Fruit fly (Drosophila melanogaster) whole organism, embryonic: Measurements from ENCODE around the gene Lamtor3.

Experiments
- B-H1 ChIP-seq: fragments of 200-800 bp; sonication (Bioruptor generic); IDR thresholded peaks from 3 replicates; pipeline ENCODE4 v1.3.6; 2022; ENCODE audit warnings: missing biosample characterization, missing genetic modification characterization
- CG10654 ChIP-seq: fragments of 200-800 bp; sonication (Bioruptor generic); optimal IDR thresholded peaks from 2 replicates; lab custom pipeline; 2016; ENCODE audit warnings: missing biosample characterization, missing genetic modification characterization
- CG11093 ChIP-seq: fragments of 200-800 bp; sonication (Bioruptor generic); IDR thresholded peaks from 3 replicates; pipeline ENCODE4 v1.3.6; 2022; ENCODE audit warnings: missing biosample characterization, missing genetic modification characterization
- CG11504 ChIP-seq: fragments of 200-800 bp; sonication (Bioruptor generic); optimal IDR thresholded peaks from 3 replicates; lab custom pipeline; 2019; ENCODE audit warnings: missing biosample characterization, mild to moderate bottlenecking, missing genetic modification characterization, moderate library complexity
- CG12744 ChIP-seq: fragments of 200-800 bp; sonication (Bioruptor generic); optimal IDR thresholded peaks from 2 replicates; lab custom pipeline; 2016; ENCODE audit warnings: missing biosample characterization, missing genetic modification characterization
- CG13287 ChIP-seq: fragments of 200-800 bp; sonication (Bioruptor generic); IDR thresholded peaks from 2 replicates; pipeline ENCODE4 v1.3.6; 2022; ENCODE audit warnings: missing biosample characterization, missing genetic modification characterization; ENCODE audit not compliant: partially characterized antibody
- CG15479 ChIP-seq: fragments of 200-800 bp; sonication (Bioruptor generic); optimal IDR thresholded peaks from 3 replicates; lab custom pipeline; 2019; ENCODE audit warnings: missing biosample characterization, mild to moderate bottlenecking, missing genetic modification characterization, moderate library complexity
- CG15601 ChIP-seq: fragments of 200-800 bp; sonication (Bioruptor generic); optimal IDR thresholded peaks from 3 replicates; lab custom pipeline; 2019; ENCODE audit warnings: missing biosample characterization, mild to moderate bottlenecking, missing genetic modification characterization, moderate library complexity
- CG17328 ChIP-seq: fragments of 200-800 bp; sonication (Bioruptor generic); IDR thresholded peaks from 2 replicates; pipeline ENCODE4 v1.3.6; 2022; ENCODE audit warnings: missing biosample characterization, missing genetic modification characterization
- CG17802 ChIP-seq: fragments of 200-800 bp; sonication (Bioruptor generic); optimal IDR thresholded peaks from 2 replicates; lab custom pipeline; 2018; ENCODE audit warnings: missing biosample characterization, mild to moderate bottlenecking, missing genetic modification characterization, moderate library complexity
- CG17829 ChIP-seq: fragments of 200-800 bp; optimal IDR thresholded peaks from 2 replicates; lab custom pipeline; 2019; ENCODE audit warnings: missing biosample characterization, mild to moderate bottlenecking, missing genetic modification characterization, moderate library complexity
- CG30020 ChIP-seq: fragments of 200-800 bp; optimal IDR thresholded peaks from 2 replicates; lab custom pipeline; 2019; ENCODE audit warnings: missing biosample characterization, mild to moderate bottlenecking, missing genetic modification characterization, moderate library complexity
- CG34224 ChIP-seq: fragments of 200-800 bp; sonication (Bioruptor generic); IDR thresholded peaks from 3 replicates; pipeline ENCODE4 v1.3.6; 2022; ENCODE audit warnings: missing biosample characterization, missing genetic modification characterization; ENCODE audit not compliant: partially characterized antibody
- CG3838 ChIP-seq: fragments of 200-800 bp; sonication (Bioruptor generic); optimal IDR thresholded peaks from 3 replicates; lab custom pipeline; 2016; ENCODE audit warnings: missing biosample characterization, missing genetic modification characterization
- CG5180 ChIP-seq: fragments of 200-800 bp; sonication (Bioruptor generic); optimal IDR thresholded peaks from 3 replicates; lab custom pipeline; 2017; ENCODE audit warnings: missing biosample characterization, missing genetic modification characterization, mild to moderate bottlenecking, moderate library complexity, missing genetic modification reagents
- CG6765 ChIP-seq: fragments of 200-800 bp; sonication (Bioruptor generic); optimal IDR thresholded peaks from 3 replicates; lab custom pipeline; 2017; ENCODE audit warnings: missing biosample characterization, mild to moderate bottlenecking, missing genetic modification characterization
- CG6791 ChIP-seq: fragments of 200-800 bp; sonication (Bioruptor generic); IDR thresholded peaks from 3 replicates; pipeline ENCODE4 v1.3.6; 2022; ENCODE audit warnings: missing biosample characterization, missing genetic modification characterization; ENCODE audit not compliant: partially characterized antibody
- CG7357 ChIP-seq: fragments of 200-800 bp; sonication (Bioruptor generic); IDR thresholded peaks from 3 replicates; pipeline ENCODE4 v1.3.6; 2022; ENCODE audit warnings: missing biosample characterization, missing genetic modification characterization
- CG7987 ChIP-seq: fragments of 200-800 bp; sonication (Bioruptor generic); optimal IDR thresholded peaks from 2 replicates; lab custom pipeline; 2018; ENCODE audit warnings: missing biosample characterization, mild to moderate bottlenecking, missing genetic modification characterization, moderate library complexity
- CHES-1-like ChIP-seq: fragments of 200-800 bp; sonication (Bioruptor generic); optimal IDR thresholded peaks from 2 replicates; lab custom pipeline; 2016; ENCODE audit warnings: missing biosample characterization, missing genetic modification characterization
- Dfd ChIP-seq, 2 experiments: fragments of >200 bp; optimal IDR thresholded peaks; 2 replicates each; lab custom pipeline; 2017; ENCODE audit warnings: missing biosample characterization in 2 of 2, missing genetic modification characterization in 2 of 2
- E2f2 ChIP-seq: fragments of 200-800 bp; sonication (Bioruptor generic); IDR thresholded peaks from 2 replicates; pipeline ENCODE4 v1.3.6; 2022; ENCODE audit warnings: missing biosample characterization, missing genetic modification characterization
- Fer2 ChIP-seq: fragments of 200-800 bp; sonication (Bioruptor generic); optimal IDR thresholded peaks from 2 replicates; lab custom pipeline; 2018; ENCODE audit warnings: missing biosample characterization, mild to moderate bottlenecking, missing genetic modification characterization, moderate library complexity
- Gsc ChIP-seq: fragments of 200-800 bp; sonication (Bioruptor generic); IDR thresholded peaks from 2 replicates; pipeline ENCODE4 v1.3.6; 2022; ENCODE audit warnings: missing biosample characterization, missing genetic modification characterization
- Lpt ChIP-seq: fragments of >200 bp; optimal IDR thresholded peaks from 2 replicates; lab custom pipeline; 2018; ENCODE audit warnings: missing biosample characterization, missing genetic modification characterization
- Nf-YC ChIP-seq: fragments of 200-800 bp; optimal IDR thresholded peaks from 3 replicates; lab custom pipeline; 2019; ENCODE audit warnings: missing biosample characterization, mild to moderate bottlenecking, missing genetic modification characterization, moderate library complexity
- Optix ChIP-seq: fragments of 200-800 bp; sonication (Bioruptor generic); IDR thresholded peaks from 3 replicates; pipeline ENCODE4 v1.3.6; 2022; ENCODE audit warnings: missing biosample characterization, missing genetic modification characterization
- Sox100B ChIP-seq: fragments of 200-800 bp; sonication (Bioruptor generic); optimal IDR thresholded peaks from 3 replicates; lab custom pipeline; 2018; ENCODE audit warnings: missing biosample characterization, mild to moderate bottlenecking, missing genetic modification characterization
- Sry-δ ChIP-seq: fragments of 200-800 bp; sonication (Bioruptor generic); optimal IDR thresholded peaks from 2 replicates; lab custom pipeline; 2016; ENCODE audit warnings: missing biosample characterization, missing genetic modification characterization
- amos ChIP-seq: fragments of 200-800 bp; sonication (Bioruptor generic); IDR thresholded peaks from 2 replicates; pipeline ENCODE4 v1.3.6; 2022; ENCODE audit warnings: missing biosample characterization, missing genetic modification characterization; ENCODE audit not compliant: partially characterized antibody
- en ChIP-seq: fragments of 200-800 bp; sonication (Bioruptor generic); optimal IDR thresholded peaks from 2 replicates; lab custom pipeline; 2016; ENCODE audit warnings: missing biosample characterization, missing genetic modification characterization
- fd96Cb ChIP-seq: fragments of 200-800 bp; sonication (Bioruptor generic); optimal IDR thresholded peaks from 2 replicates; lab custom pipeline; 2018; ENCODE audit warnings: missing biosample characterization, mild to moderate bottlenecking, missing genetic modification characterization, moderate library complexity
- fru ChIP-seq: fragments of >200 bp; optimal IDR thresholded peaks from 2 replicates; lab custom pipeline; 2017
- h ChIP-seq: fragments of >200 bp; optimal IDR thresholded peaks from 2 replicates; lab custom pipeline; 2017
- hkb ChIP-seq, 2 experiments: fragments of 200-800 bp in 1 of 2; fragments of >200 bp in 1 of 2; sonication (Bioruptor generic) in 1 of 2; IDR thresholded peaks in 1 of 2; optimal IDR thresholded peaks in 1 of 2; 2 replicates each; pipeline versions ENCODE4 v1.3.6 to Lab custom; 2017 to 2022; ENCODE audit warnings: missing biosample characterization in 1 of 2, missing genetic modification characterization in 1 of 2
- hth ChIP-seq: fragments of >200 bp; optimal IDR thresholded peaks from 2 replicates; lab custom pipeline; 2017; ENCODE audit warnings: inconsistent platforms
- ind ChIP-seq: fragments of 200-800 bp; sonication (Bioruptor generic); optimal IDR thresholded peaks from 3 replicates; lab custom pipeline; 2016; ENCODE audit warnings: missing biosample characterization, missing genetic modification characterization
- jigr1 ChIP-seq: fragments of 200-800 bp; sonication (Bioruptor generic); IDR thresholded peaks from 3 replicates; pipeline ENCODE4 v1.3.6; 2022; ENCODE audit warnings: missing biosample characterization, missing genetic modification characterization
- kah ChIP-seq: fragments of 200-800 bp; sonication (Bioruptor generic); optimal IDR thresholded peaks from 2 replicates; lab custom pipeline; 2018; ENCODE audit warnings: missing biosample characterization, mild to moderate bottlenecking, missing genetic modification characterization
- kay ChIP-seq: fragments of 200-800 bp; sonication (Bioruptor generic); optimal IDR thresholded peaks from 2 replicates; lab custom pipeline; 2016; ENCODE audit warnings: missing biosample characterization, missing genetic modification characterization
- nom ChIP-seq: fragments of 200-800 bp; sonication (Bioruptor generic); optimal IDR thresholded peaks from 2 replicates; lab custom pipeline; 2017; ENCODE audit warnings: missing biosample characterization, missing genetic modification characterization, mild to moderate bottlenecking, moderate library complexity, missing genetic modification reagents
- phol ChIP-seq: fragments of 200-800 bp; sonication (Bioruptor generic); optimal IDR thresholded peaks from 3 replicates; lab custom pipeline; 2018; ENCODE audit warnings: missing biosample characterization, mild to moderate bottlenecking, missing genetic modification characterization, moderate library complexity
- rib ChIP-seq: fragments of 200-800 bp; sonication (Bioruptor generic); IDR thresholded peaks from 2 replicates; pipeline ENCODE4 v1.3.6; 2022; ENCODE audit warnings: missing biosample characterization, missing genetic modification characterization
- sna ChIP-seq: fragments of 200-800 bp; sonication (Bioruptor generic); IDR thresholded peaks from 2 replicates; pipeline ENCODE4 v1.3.6; 2022; ENCODE audit warnings: missing biosample characterization, missing genetic modification characterization; ENCODE audit not compliant: partially characterized antibody
- stc ChIP-seq: fragments of 200-800 bp; sonication (Bioruptor generic); IDR thresholded peaks from 2 replicates; pipeline ENCODE4 v1.3.6; 2022; ENCODE audit warnings: missing biosample characterization, missing genetic modification characterization
- trem ChIP-seq: fragments of 200-800 bp; optimal IDR thresholded peaks from 3 replicates; lab custom pipeline; 2019; ENCODE audit warnings: missing biosample characterization, mild to moderate bottlenecking, missing genetic modification characterization, moderate library complexity
- unpg ChIP-seq: fragments of 200-800 bp; sonication (Bioruptor generic); optimal IDR thresholded peaks from 3 replicates; lab custom pipeline; 2018; ENCODE audit warnings: missing biosample characterization, mild to moderate bottlenecking, missing genetic modification characterization, moderate library complexity
- vfl ChIP-seq: fragments of 200-800 bp; sonication (Bioruptor generic); optimal IDR thresholded peaks from 2 replicates; lab custom pipeline; 2016; ENCODE audit warnings: missing biosample characterization, missing genetic modification characterization

Gene Lamtor3

dm6 chr2L:17472582-17473524, 8.2 kb upstream of the Lamtor3 start, which contains the start of gene BicD (continued):
- TF ChIP-seq Optix (no peak), CG17802 (peak; percentile 46), sna (GFP tag; lab: Robert Waterston, UW) (peak; percentile 72; the same call in 1 of the 2 replicates), amos (GFP tag; lab: Robert Waterston, UW) (peak; percentile 62), nom (GFP tag; lab: Kevin White, UChicago) (peak; percentile 35), h (lab: Kevin White, UChicago) (no peak), phol (tag; lab: Kevin White, UChicago) (peak; percentile 58), CG3838 (no peak), hkb (optimal IDR thresholded peaks at IDR 0.05; lab: Kevin White, UChicago) (no peak), hkb (GFP tag; IDR thresholded peaks at IDR 0.05; lab: Robert Waterston, UW) (peak; percentile 39), en (GFP tag; lab: Kevin White, UChicago) (no peak), CHES-1-like (GFP tag; lab: Kevin White, UChicago) (no peak), CG17829 (tag; lab: Kevin White, UChicago) (peak; percentile 68), Nf-YC (tag; lab: Kevin White, UChicago) (peak; percentile 53), CG7987 (GFP tag; lab: Kevin White, UChicago) (no peak), Sry-δ (GFP tag; lab: Kevin White, UChicago) (peak; percentile 56), Fer2 (tag; lab: Kevin White, UChicago) (no peak), vfl (GFP tag; lab: Kevin White, UChicago) (no peak), CG6791 (peak; percentile 63; the same call in 1 of the 3 replicates), CG12744 (GFP tag; lab: Kevin White, UChicago) (no peak), Sox100B (GFP tag; lab: Kevin White, UChicago) (no peak), hth (lab: Kevin White, UChicago) (no peak), kay (GFP tag; lab: Kevin White, UChicago) (no peak), rib (GFP tag; lab: Robert Waterston, UW) (no peak), CG10654 (GFP tag; lab: Kevin White, UChicago) (no peak), CG17328 (0 out of 2 replicates have a peak, but pooled peaks have one; percentile 26), unpg (GFP tag; lab: Kevin White, UChicago) (no peak), Gsc (GFP tag; lab: Robert Waterston, UW) (no peak), CG7357 (peak; percentile 91), CG15479 (GFP tag; lab: Kevin White, UChicago) (no peak), Lpt (GFP tag; lab: Kevin White, UChicago) (no peak), CG13287 (peak; percentile 78), CG5180 (GFP tag; lab: Kevin White, UChicago) (no peak), kah (GFP tag; lab: Kevin White, UChicago) (no peak), CG34224 (peak; percentile 50; the same call in 1 of the 3 replicates), B-H1 (GFP tag; lab: Robert Waterston, UW) (no peak), stc (GFP tag; lab: Robert Waterston, UW) (no peak), CG11504 (no peak), CG15601 (tag; lab: Kevin White, UChicago) (peak; percentile 68), jigr1 (GFP tag; lab: Robert Waterston, UW) (no peak), CG11093 (GFP tag; lab: Robert Waterston, UW) (no peak), CG6765 (GFP tag; lab: Kevin White, UChicago) (peak; percentile 0), CG30020 (tag; lab: Kevin White, UChicago) (peak; percentile 67), ind (GFP tag; lab: Kevin White, UChicago) (no peak), trem (tag; lab: Kevin White, UChicago) (peak; percentile 83), fru (lab: Kevin White, UChicago) (no peak), E2f2 (GFP tag; lab: Robert Waterston, UW) (peak; percentile 41; the same call in 1 of the 2 replicates), Dfd (GFP tag; optimal IDR thresholded peaks at IDR 0.05; lab: Kevin White, UChicago) (no peak), fd96Cb (tag; lab: Kevin White, UChicago) (no peak)
